Worm (Caenorhabditis elegans) whole organism, midembryonic: ENCODE results near the gene hlh-12.

Source experiments
- T22C8.4 ChIP-seq: fragments of 200-800 bp; sonication (Bioruptor generic); IDR thresholded peaks from 2 replicates; pipeline ENCODE4 v1.3.6; 2022; ENCODE audit warnings: missing genetic modification characterization, missing compliant biosample characterization
- cog-1 ChIP-seq: sonication (generic microtip); optimal IDR thresholded peaks from 2 replicates; lab custom pipeline; 2016; ENCODE audit warnings: missing genetic modification characterization, missing compliant biosample characterization
- flt-1 ChIP-seq: fragments of 200-800 bp; sonication (Bioruptor generic); IDR thresholded peaks from 2 replicates; pipeline ENCODE4 v1.3.6; 2022; ENCODE audit warnings: missing genetic modification characterization, missing compliant biosample characterization
- klf-2 ChIP-seq: fragments of 200-800 bp; sonication (Bioruptor generic); conservative IDR thresholded peaks from 2 replicates; pipeline ENCODE4 v1.3.6; 2022; ENCODE audit warnings: missing genetic modification reagents, missing genetic modification characterization, missing compliant biosample characterization
- med-1 ChIP-seq: sonication (generic microtip); optimal IDR thresholded peaks from 2 replicates; lab custom pipeline; 2017; ENCODE audit warnings: missing genetic modification characterization, mild to moderate bottlenecking, missing compliant biosample characterization, antibody characterized with exemption, missing genetic modification reagents; ENCODE audit not compliant: insufficient read depth
- ref-1 ChIP-seq: fragments of 200-800 bp; sonication (Bioruptor generic); conservative IDR thresholded peaks from 2 replicates; pipeline ENCODE4 v1.3.6; 2022; ENCODE audit warnings: missing genetic modification reagents, missing genetic modification characterization, missing compliant biosample characterization
- tab-1 ChIP-seq: fragments of 200-800 bp; sonication (Bioruptor generic); IDR thresholded peaks from 2 replicates; pipeline ENCODE4 v1.3.6; 2022; ENCODE audit warnings: missing genetic modification characterization, missing compliant biosample characterization
- ztf-23 ChIP-seq: fragments of 200-800 bp; sonication (Bioruptor generic); IDR thresholded peaks from 2 replicates; pipeline ENCODE4 v1.3.6; 2022; ENCODE audit warnings: missing genetic modification reagents, missing genetic modification characterization, missing compliant biosample characterization
- ztf-29 ChIP-seq: fragments of 200-800 bp; sonication (Bioruptor generic); IDR thresholded peaks from 2 replicates; pipeline ENCODE4 v1.3.6; 2022; ENCODE audit warnings: missing genetic modification reagents, missing genetic modification characterization, missing compliant biosample characterization

The hlh-12 gene

ce11 chrIV:8479346-8479745 lies at the start of gene hlh-12:
TSS of gene hlh-12 (minus strand) at chrIV:8479446.
- TF ChIP-seq ref-1 (GFP tag; lab: Robert Waterston, UW) (no peak), flt-1 (no peak), tab-1 (GFP tag; lab: Robert Waterston, UW) (no peak), T22C8.4 (GFP tag; lab: Robert Waterston, UW) (no peak), ztf-23 (GFP tag; lab: Robert Waterston, UW) (no peak), ztf-29 (GFP tag; lab: Robert Waterston, UW) (no peak), med-1 (GFP tag; lab: Kevin White, UChicago) (no peak), klf-2 (GFP tag; lab: Robert Waterston, UW) (no peak), cog-1 (no peak)

- TF ChIP-seq med-1 (GFP tag; lab: Kevin White, UChicago) (no peak), T22C8.4 (GFP tag; lab: Robert Waterston, UW) (no peak), cog-1 (no peak)
Measured at ce11 chrIV:8529039-8529438, 49.8 kb upstream of the hlh-12 start.

ce11 chrIV:8528345-8528744 lies 49.1 kb upstream of the hlh-12 start:
- TF ChIP-seq med-1 (GFP tag; lab: Kevin White, UChicago) (no peak), flt-1 (no peak), ztf-29 (GFP tag; lab: Robert Waterston, UW) (no peak), cog-1 (no peak), T22C8.4 (GFP tag; lab: Robert Waterston, UW) (no peak), tab-1 (GFP tag; lab: Robert Waterston, UW) (no peak), ztf-23 (GFP tag; lab: Robert Waterston, UW) (no peak), ref-1 (GFP tag; lab: Robert Waterston, UW) (no peak), klf-2 (GFP tag; lab: Robert Waterston, UW) (no peak)

ce11 chrIV:8527598-8528012 lies 48.4 kb upstream of the hlh-12 start:
- no peak for TF ChIP-seq tab-1 (GFP tag; lab: Robert Waterston, UW)
- TF ChIP-seq ztf-29 (GFP tag; lab: Robert Waterston, UW), result no peak
- no peak for TF ChIP-seq flt-1
- TF ChIP-seq ztf-23 (GFP tag; lab: Robert Waterston, UW), result no peak
- no peak for TF ChIP-seq klf-2 (GFP tag; lab: Robert Waterston, UW)
- no peak for TF ChIP-seq med-1 (GFP tag; lab: Kevin White, UChicago)
- no peak for TF ChIP-seq ref-1 (GFP tag; lab: Robert Waterston, UW)

- TF ChIP-seq cog-1 (no peak), tab-1 (GFP tag; lab: Robert Waterston, UW) (no peak), klf-2 (GFP tag; lab: Robert Waterston, UW) (no peak), ztf-29 (GFP tag; lab: Robert Waterston, UW) (no peak), T22C8.4 (GFP tag; lab: Robert Waterston, UW) (no peak), ztf-23 (GFP tag; lab: Robert Waterston, UW) (no peak), ref-1 (GFP tag; lab: Robert Waterston, UW) (no peak), med-1 (GFP tag; lab: Kevin White, UChicago) (no peak), flt-1 (no peak)
Measured at ce11 chrIV:8526579-8526978, 47.3 kb upstream of the hlh-12 start.

- no peak for TF ChIP-seq ref-1 (GFP tag; lab: Robert Waterston, UW)
Measured at ce11 chrIV:8526050-8526449, 46.8 kb upstream of the hlh-12 start.

- TF ChIP-seq klf-2 (GFP tag; lab: Robert Waterston, UW), result no peak
- no peak for TF ChIP-seq flt-1
- no peak for TF ChIP-seq ztf-23 (GFP tag; lab: Robert Waterston, UW)
- no peak for TF ChIP-seq ztf-29 (GFP tag; lab: Robert Waterston, UW)
- TF ChIP-seq ref-1 (GFP tag; lab: Robert Waterston, UW), result no peak
- TF ChIP-seq med-1 (GFP tag; lab: Kevin White, UChicago), result no peak
- TF ChIP-seq T22C8.4 (GFP tag; lab: Robert Waterston, UW), result no peak
- no peak for TF ChIP-seq cog-1
- TF ChIP-seq tab-1 (GFP tag; lab: Robert Waterston, UW), result no peak
Measured at ce11 chrIV:8523981-8524380, 44.7 kb upstream of the hlh-12 start.

- TF ChIP-seq cog-1 (no peak), tab-1 (GFP tag; lab: Robert Waterston, UW) (no peak), ztf-29 (GFP tag; lab: Robert Waterston, UW) (no peak), ztf-23 (GFP tag; lab: Robert Waterston, UW) (no peak), flt-1 (no peak), klf-2 (GFP tag; lab: Robert Waterston, UW) (no peak), med-1 (GFP tag; lab: Kevin White, UChicago) (no peak), ref-1 (GFP tag; lab: Robert Waterston, UW) (no peak), T22C8.4 (GFP tag; lab: Robert Waterston, UW) (no peak)
Measured at ce11 chrIV:8520594-8520993, 41.3 kb upstream of the hlh-12 start, which contains the start of gene pkg-2. TSS of gene pkg-2 (plus strand) at chrIV:8520894.

ce11 chrIV:8519949-8520348 lies 40.7 kb upstream of the hlh-12 start:
- TF ChIP-seq flt-1 (no peak), klf-2 (GFP tag; lab: Robert Waterston, UW) (no peak), med-1 (GFP tag; lab: Kevin White, UChicago) (no peak), cog-1 (no peak), ref-1 (GFP tag; lab: Robert Waterston, UW) (no peak), tab-1 (GFP tag; lab: Robert Waterston, UW) (no peak), ztf-23 (GFP tag; lab: Robert Waterston, UW) (no peak), T22C8.4 (GFP tag; lab: Robert Waterston, UW) (no peak), ztf-29 (GFP tag; lab: Robert Waterston, UW) (no peak)

ce11 chrIV:8514546-8514945 lies 35.3 kb upstream of the hlh-12 start:
- TF ChIP-seq flt-1 (no peak), T22C8.4 (GFP tag; lab: Robert Waterston, UW) (no peak), tab-1 (GFP tag; lab: Robert Waterston, UW) (no peak), ref-1 (GFP tag; lab: Robert Waterston, UW) (no peak)
